Worm (Caenorhabditis elegans) whole organism, L1 larva: ENCODE results near the gene srt-52.

Experiments used
- F16B12.6 ChIP-seq: fragments of 150-350 bp; optimal IDR thresholded peaks from 2 replicates; lab custom pipeline; 2014; ENCODE audit warnings: missing biosample characterization, missing genetic modification characterization
- Y116A8C.19 ChIP-seq: sonication (generic microtip); optimal IDR thresholded peaks from 2 replicates; lab custom pipeline; 2016; ENCODE audit warnings: missing compliant biosample characterization, missing genetic modification characterization, borderline replicate concordance
- alr-1 ChIP-seq: fragments of 200-800 bp; sonication (Bioruptor generic); optimal IDR thresholded peaks from 2 replicates; lab custom pipeline; 2018; ENCODE audit warnings: borderline replicate concordance, mild to moderate bottlenecking, missing genetic modification characterization, missing compliant biosample characterization
- aly-2 ChIP-seq: fragments of 150-350 bp; optimal IDR thresholded peaks from 2 replicates; lab custom pipeline; 2014; ENCODE audit warnings: missing biosample characterization, missing genetic modification characterization
- ama-1 ChIP-seq: fragments of 150-350 bp; optimal IDR thresholded peaks from 2 replicates; lab custom pipeline; 2014
- ceh-8 ChIP-seq: fragments of 200-800 bp; sonication (Bioruptor generic); optimal IDR thresholded peaks from 2 replicates; lab custom pipeline; 2018; ENCODE audit warnings: mild to moderate bottlenecking, missing genetic modification characterization, moderate library complexity, missing compliant biosample characterization
- ceh-82 ChIP-seq, 3 experiments: fragments of 150-350 bp in 1 of 3; sonication (generic microtip) in 2 of 3; optimal IDR thresholded peaks; 2 replicates each; lab custom pipeline; 2014 to 2017; ENCODE audit warnings: missing biosample characterization in 3 of 3, missing genetic modification characterization in 3 of 3
- ceh-88 ChIP-seq: fragments of 200-800 bp; sonication (Bioruptor generic); IDR thresholded peaks from 2 replicates; pipeline ENCODE4 v1.3.6; 2022; ENCODE audit warnings: missing genetic modification characterization, missing compliant biosample characterization
- ceh-90 ChIP-seq: sonication (generic microtip); optimal IDR thresholded peaks from 2 replicates; lab custom pipeline; 2016; ENCODE audit warnings: missing genetic modification characterization, missing compliant biosample characterization
- dsc-1 ChIP-seq: sonication (generic microtip); optimal IDR thresholded peaks from 2 replicates; lab custom pipeline; 2016; ENCODE audit warnings: mild to moderate bottlenecking, missing genetic modification characterization, missing compliant biosample characterization
- efl-1 ChIP-seq, 4 experiments: fragments of 150-350 bp; optimal IDR thresholded peaks in 3 of 4; peaks in 1 of 4; 1 replicate in 1 of 4; 2 replicates in 3 of 4; lab custom pipeline; 2014; ENCODE audit warnings: missing biosample characterization in 2 of 4, missing genetic modification characterization in 2 of 4, missing genetic modification reagents in 2 of 4
- efl-3 ChIP-seq: fragments of 200-800 bp; sonication (Bioruptor generic); optimal IDR thresholded peaks from 2 replicates; lab custom pipeline; 2018; ENCODE audit warnings: mild to moderate bottlenecking, missing genetic modification characterization, missing compliant biosample characterization
- elt-2 ChIP-seq: sonication (generic microtip); optimal IDR thresholded peaks from 2 replicates; lab custom pipeline; 2016; ENCODE audit warnings: missing genetic modification characterization, mild to moderate bottlenecking, inconsistent platforms, missing compliant biosample characterization, missing genetic modification reagents
- elt-3 ChIP-seq, 6 experiments: fragments of 150-350 bp in 1 of 6; sonication (generic microtip); optimal IDR thresholded peaks; 2 replicates each; lab custom pipeline; 2017 to 2018; ENCODE audit warnings: missing biosample characterization in 6 of 6, missing genetic modification characterization in 6 of 6, inconsistent platforms in 1 of 6
- ets-5 ChIP-seq: fragments of 200-800 bp; sonication (Bioruptor generic); IDR thresholded peaks from 2 replicates; pipeline ENCODE4 v1.3.6; 2022; ENCODE audit warnings: missing genetic modification characterization, missing compliant biosample characterization
- fkh-10 ChIP-seq: sonication (generic microtip); optimal IDR thresholded peaks from 2 replicates; lab custom pipeline; 2017; ENCODE audit warnings: missing biosample characterization, missing genetic modification reagents, missing genetic modification characterization
- grh-1 ChIP-seq: fragments of 200-800 bp; sonication (Bioruptor generic); IDR thresholded peaks from 2 replicates; pipeline ENCODE4 v1.3.6; 2022; ENCODE audit warnings: missing genetic modification reagents, missing genetic modification characterization, missing compliant biosample characterization
- hlh-17 ChIP-seq: fragments of 200-800 bp; sonication (Bioruptor generic); optimal IDR thresholded peaks from 2 replicates; lab custom pipeline; 2018; ENCODE audit warnings: missing genetic modification characterization, mild to moderate bottlenecking, missing compliant biosample characterization, moderate library complexity, borderline replicate concordance
- irx-1 ChIP-seq: sonication (generic microtip); optimal IDR thresholded peaks from 2 replicates; lab custom pipeline; 2016; ENCODE audit warnings: missing genetic modification characterization, missing compliant biosample characterization
- jun-1 ChIP-seq: fragments of 150-350 bp; optimal IDR thresholded peaks from 2 replicates; lab custom pipeline; 2014; ENCODE audit warnings: missing biosample characterization, missing genetic modification reagents, missing genetic modification characterization
- lin-14 ChIP-seq: fragments of 200-800 bp; sonication (Bioruptor generic); optimal IDR thresholded peaks from 2 replicates; lab custom pipeline; 2018; ENCODE audit warnings: mild to moderate bottlenecking, missing genetic modification characterization, moderate library complexity, missing compliant biosample characterization
- lin-15B ChIP-seq: fragments of 150-350 bp; sonication (generic microtip); optimal IDR thresholded peaks from 3 replicates; lab custom pipeline; 2014; ENCODE audit warnings: missing biosample characterization, missing genetic modification characterization
- lin-35 ChIP-seq, 2 experiments: fragments of 150-350 bp; optimal IDR thresholded peaks; 2 replicates each; lab custom pipeline; 2014; ENCODE audit warnings: missing biosample characterization in 2 of 2, missing genetic modification characterization in 2 of 2, missing genetic modification reagents in 2 of 2
- mab-9 ChIP-seq: fragments of 200-800 bp; sonication (Bioruptor generic); IDR thresholded peaks from 2 replicates; pipeline ENCODE4 v1.3.6; 2022; ENCODE audit warnings: missing genetic modification reagents, missing genetic modification characterization, missing compliant biosample characterization
- mdl-1 ChIP-seq, 2 experiments: fragments of 150-350 bp; optimal IDR thresholded peaks; 2 replicates each; lab custom pipeline; 2014 to 2017; ENCODE audit warnings: missing biosample characterization in 2 of 2, missing genetic modification characterization in 2 of 2, inconsistent platforms in 1 of 2
- mep-1 ChIP-seq: fragments of 150-350 bp; optimal IDR thresholded peaks from 2 replicates; lab custom pipeline; 2014; ENCODE audit warnings: missing biosample characterization, missing genetic modification characterization
- nhr-11 ChIP-seq: fragments of 150-350 bp; optimal IDR thresholded peaks from 2 replicates; lab custom pipeline; 2014; ENCODE audit warnings: missing biosample characterization, missing genetic modification characterization
- nhr-12 ChIP-seq: sonication (generic microtip); optimal IDR thresholded peaks from 2 replicates; lab custom pipeline; 2017; ENCODE audit warnings: missing biosample characterization, missing genetic modification characterization
- nhr-20 ChIP-seq: sonication (generic microtip); optimal IDR thresholded peaks from 2 replicates; lab custom pipeline; 2016; ENCODE audit warnings: mild to moderate bottlenecking, missing genetic modification characterization, missing compliant biosample characterization
- nhr-237 ChIP-seq: fragments of 150-350 bp; optimal IDR thresholded peaks from 2 replicates; lab custom pipeline; 2014; ENCODE audit warnings: missing biosample characterization, missing genetic modification characterization
- nhr-28 ChIP-seq: fragments of 150-350 bp; optimal IDR thresholded peaks from 2 replicates; lab custom pipeline; 2014; ENCODE audit warnings: missing biosample characterization, missing genetic modification characterization
- nhr-47 ChIP-seq: sonication (generic microtip); optimal IDR thresholded peaks from 2 replicates; lab custom pipeline; 2016; ENCODE audit warnings: mild to moderate bottlenecking, missing genetic modification characterization, moderate library complexity, missing compliant biosample characterization
- nhr-76 ChIP-seq: sonication (generic microtip); optimal IDR thresholded peaks from 2 replicates; lab custom pipeline; 2017; ENCODE audit warnings: missing biosample characterization, missing genetic modification characterization
- nhr-77 ChIP-seq: fragments of 150-350 bp; optimal IDR thresholded peaks from 2 replicates; lab custom pipeline; 2014; ENCODE audit warnings: missing biosample characterization, missing genetic modification characterization
- nhr-84 ChIP-seq: sonication (generic microtip); optimal IDR thresholded peaks from 2 replicates; lab custom pipeline; 2017; ENCODE audit warnings: missing biosample characterization, missing genetic modification characterization
- nhr-85 ChIP-seq: sonication (generic microtip); peaks from one replicate; lab custom pipeline; 2016; ENCODE audit warnings: missing genetic modification characterization, inconsistent platforms, missing compliant biosample characterization
- nhr-90 ChIP-seq: sonication (generic microtip); optimal IDR thresholded peaks from 2 replicates; lab custom pipeline; 2016; ENCODE audit warnings: mild to moderate bottlenecking, missing genetic modification characterization, missing compliant biosample characterization; ENCODE audit not compliant: poor library complexity
- pag-3 ChIP-seq: sonication (generic microtip); optimal IDR thresholded peaks from 2 replicates; lab custom pipeline; 2017; ENCODE audit warnings: missing genetic modification characterization, mild to moderate bottlenecking, missing compliant biosample characterization, antibody characterized with exemption, borderline replicate concordance; ENCODE audit not compliant: insufficient read depth
- pqm-1 ChIP-seq: sonication (generic microtip); optimal IDR thresholded peaks from 3 replicates; lab custom pipeline; 2017; ENCODE audit warnings: missing biosample characterization, missing genetic modification characterization
- rnt-1 ChIP-seq: sonication (generic microtip); optimal IDR thresholded peaks from 2 replicates; lab custom pipeline; 2016; ENCODE audit warnings: mild to moderate bottlenecking, missing genetic modification characterization, moderate library complexity, missing compliant biosample characterization
- skn-1 ChIP-seq: fragments of 150-350 bp; optimal IDR thresholded peaks from 2 replicates; lab custom pipeline; 2014; ENCODE audit warnings: missing biosample characterization, missing genetic modification characterization
- snu-23 ChIP-seq: sonication (generic microtip); optimal IDR thresholded peaks from 2 replicates; lab custom pipeline; 2016; ENCODE audit warnings: missing genetic modification characterization, missing compliant biosample characterization
- sox-4 ChIP-seq: sonication (generic microtip); optimal IDR thresholded peaks from 2 replicates; lab custom pipeline; 2016; ENCODE audit warnings: missing genetic modification characterization, missing compliant biosample characterization
- sptf-1 ChIP-seq: fragments of 150-350 bp; optimal IDR thresholded peaks from 2 replicates; lab custom pipeline; 2014; ENCODE audit warnings: missing biosample characterization, missing genetic modification characterization
- swsn-7 ChIP-seq: sonication (generic microtip); optimal IDR thresholded peaks from 2 replicates; lab custom pipeline; 2016; ENCODE audit warnings: missing genetic modification characterization, missing compliant biosample characterization
- unc-130 ChIP-seq: fragments of 150-350 bp; optimal IDR thresholded peaks from 2 replicates; lab custom pipeline; 2017; ENCODE audit warnings: missing biosample characterization, missing genetic modification characterization, inconsistent platforms
- unc-30 ChIP-seq: sonication (generic microtip); optimal IDR thresholded peaks from 2 replicates; lab custom pipeline; 2017; ENCODE audit warnings: missing biosample characterization, missing genetic modification characterization
- unc-62 ChIP-seq: fragments of 150-350 bp; optimal IDR thresholded peaks from 2 replicates; lab custom pipeline; 2014; ENCODE audit warnings: missing biosample characterization, missing genetic modification reagents, missing genetic modification characterization
- vab-15 ChIP-seq: sonication (generic microtip); optimal IDR thresholded peaks from 2 replicates; lab custom pipeline; 2017; ENCODE audit warnings: missing genotype, mild to moderate bottlenecking, missing genetic modification characterization, missing compliant biosample characterization
- xbp-1 ChIP-seq: sonication (generic microtip); optimal IDR thresholded peaks from 2 replicates; lab custom pipeline; 2016; ENCODE audit warnings: missing genetic modification characterization, missing compliant biosample characterization
- zag-1 ChIP-seq: fragments of 150-350 bp; optimal IDR thresholded peaks from 2 replicates; lab custom pipeline; 2014; ENCODE audit warnings: missing biosample characterization, missing genetic modification characterization
- zip-4 ChIP-seq: fragments of 200-800 bp; sonication (Bioruptor generic); optimal IDR thresholded peaks from 2 replicates; lab custom pipeline; 2018; ENCODE audit warnings: mild to moderate bottlenecking, missing genetic modification characterization, moderate library complexity, missing compliant biosample characterization

The srt-52 gene

ce11 chrV:8716-9246, 47.1 kb downstream of the srt-52 start, which contains the start of gene B0348.10 (continued):
- peak; percentile 43 for TF ChIP-seq nhr-90
- peak; percentile 7 for TF ChIP-seq elt-2 (tag; lab: Kevin White, UChicago)
- TF ChIP-seq zip-4 (GFP tag; lab: Kevin White, UChicago), result no peak
- TF ChIP-seq aly-2 (tag; lab: Kevin White, UChicago), result no peak
- no peak for TF ChIP-seq pag-3 (tag; lab: Kevin White, UChicago)
- peak; percentile 15 for TF ChIP-seq ceh-8 (GFP tag; lab: Kevin White, UChicago)
- peak; percentile 53 for TF ChIP-seq mep-1
- TF ChIP-seq unc-62 (GFP tag; lab: Kevin White, UChicago), result no peak
- peak; percentile 62 for TF ChIP-seq dsc-1 (tag; lab: Kevin White, UChicago)
- peak; percentile 10 for TF ChIP-seq Y116A8C.19
- TF ChIP-seq swsn-7 (tag; lab: Kevin White, UChicago), result peak; percentile 88
- TF ChIP-seq lin-35 (GFP tag; optimal IDR thresholded peaks at IDR 0.05; lab: Kevin White, UChicago), result peak; percentile 80 to 83
- TF ChIP-seq fkh-10 (GFP tag; lab: Kevin White, UChicago), result peak; percentile 37
- peak; percentile 14 for TF ChIP-seq lin-15B (tag; lab: Kevin White, UChicago)
- peak; percentile 10 for TF ChIP-seq nhr-77 (tag; lab: Kevin White, UChicago)
- TF ChIP-seq snu-23 (GFP tag; lab: Kevin White, UChicago), result peak; percentile 86
- no peak for TF ChIP-seq vab-15 (tag; lab: Kevin White, UChicago)
- TF ChIP-seq mdl-1 (tag; optimal IDR thresholded peaks at IDR 0.05; lab: Kevin White, UChicago), result peak in 1 of 2 experiments; percentile 41
- no peak for TF ChIP-seq hlh-17
- TF ChIP-seq lin-14, result peak; percentile 95
- TF ChIP-seq nhr-76 (tag; lab: Kevin White, UChicago), result no peak
- peak; percentile 2 for TF ChIP-seq ama-1
- TF ChIP-seq efl-1 (optimal IDR thresholded peaks at IDR 0.05; lab: Kevin White, UChicago), result peak; percentile 67 to 78
- TF ChIP-seq efl-1 (GFP tag; optimal IDR thresholded peaks at IDR 0.05 in 1 of 2; lab: Kevin White, UChicago), result peak; percentile 60 to 96
- peak; percentile 70 for TF ChIP-seq mab-9 (GFP tag; lab: Robert Waterston, UW)
- TF ChIP-seq rnt-1, result peak; percentile 13
- TF ChIP-seq nhr-237 (tag; lab: Kevin White, UChicago), result no peak
- peak; percentile 65 for TF ChIP-seq sox-4 (tag; lab: Kevin White, UChicago)
- TF ChIP-seq efl-3 (GFP tag; lab: Kevin White, UChicago), result no peak
- no peak for TF ChIP-seq pqm-1 (tag; lab: Kevin White, UChicago)
- peak; percentile 34 to 81 (median 70) for TF ChIP-seq ceh-82 (tag; optimal IDR thresholded peaks at IDR 0.05; lab: Kevin White, UChicago)
- TF ChIP-seq nhr-47 (tag; lab: Kevin White, UChicago), result peak; percentile 90
- TF ChIP-seq jun-1, result peak; percentile 63
- TF ChIP-seq zag-1 (tag; lab: Kevin White, UChicago), result no peak
- TF ChIP-seq elt-3 (tag; optimal IDR thresholded peaks at IDR 0.05; lab: Kevin White, UChicago), result no peak
- TF ChIP-seq alr-1, result no peak
- no peak for TF ChIP-seq sptf-1
- no peak for TF ChIP-seq nhr-84 (tag; lab: Kevin White, UChicago)
- no peak for TF ChIP-seq nhr-28 (tag; lab: Kevin White, UChicago)
- peak; percentile 18 for TF ChIP-seq skn-1 (tag; lab: Kevin White, UChicago)
- TF ChIP-seq ets-5 (GFP tag; lab: Robert Waterston, UW), result no peak
- TF ChIP-seq grh-1 (GFP tag; lab: Robert Waterston, UW), result peak; percentile 26
- TF ChIP-seq F16B12.6 (tag; lab: Kevin White, UChicago), result no peak
- TF ChIP-seq unc-130, result no peak
- TF ChIP-seq unc-30 (tag; lab: Kevin White, UChicago), result no peak
- peak; percentile 29 for TF ChIP-seq irx-1 (tag; lab: Kevin White, UChicago)
- no peak for TF ChIP-seq nhr-11 (tag; lab: Kevin White, UChicago)
- TF ChIP-seq nhr-85 (tag; lab: Kevin White, UChicago), result peak; percentile 74
- no peak for TF ChIP-seq nhr-12 (tag; lab: Kevin White, UChicago)
- TF ChIP-seq ceh-90 (tag; lab: Kevin White, UChicago), result no peak
- peak; percentile 58; the same call in 1 of the 2 replicates for TF ChIP-seq ceh-88 (GFP tag; lab: Robert Waterston, UW)
- peak; percentile 73 for TF ChIP-seq nhr-20
- TF ChIP-seq xbp-1 (tag; lab: Kevin White, UChicago), result peak; percentile 68
